Worm (Caenorhabditis elegans): ENCODE data around the gene R03H10.6.

R03H10.6 gene

DNA sequence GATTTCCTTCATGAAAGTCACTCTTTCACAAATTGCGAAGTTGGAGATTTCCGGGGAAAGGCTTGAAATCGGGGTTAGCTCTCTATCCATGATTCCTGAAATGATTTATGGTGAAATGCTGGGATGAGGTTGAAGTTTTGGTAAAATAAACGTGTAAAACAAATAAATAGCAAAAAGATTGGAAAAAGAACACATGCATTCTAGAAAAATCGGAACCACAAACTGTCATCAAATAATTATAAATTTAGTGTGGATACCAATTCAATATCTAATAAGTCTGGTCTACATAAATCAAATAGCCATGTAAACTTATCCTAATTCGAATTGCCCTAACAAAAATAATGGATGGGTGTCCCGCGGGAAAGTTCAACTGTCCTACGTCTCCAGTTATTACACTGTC lies at the start of gene R03H10.6:
R03H10.6 (minus strand) TSS at position 101 of the 400 bp plus-strand sequence.
- TF ChIP-seq efl-1 (optimal IDR thresholded peaks at IDR 0.05): no peak
- TF ChIP-seq efl-1 (GFP tag; optimal IDR thresholded peaks at IDR 0.05 in 1 of 2): no peak
- no peak for TF ChIP-seq ceh-90 (tag; optimal IDR thresholded peaks at IDR 0.05)
- no peak for TF ChIP-seq egl-13 (tag; optimal IDR thresholded peaks at IDR 0.05)
- no peak for TF ChIP-seq mab-9 (GFP tag; IDR thresholded peaks at IDR 0.05)
- TF ChIP-seq jun-1 (tag; optimal IDR thresholded peaks at IDR 0.05): no peak
- no peak for TF ChIP-seq nhr-90 (tag; optimal IDR thresholded peaks at IDR 0.05; ENCODE audit: poor library complexity)
- TF ChIP-seq nhr-77 (tag; optimal IDR thresholded peaks at IDR 0.05): no peak
- no peak for TF ChIP-seq nhr-12 (tag; optimal IDR thresholded peaks at IDR 0.05)

DNA sequence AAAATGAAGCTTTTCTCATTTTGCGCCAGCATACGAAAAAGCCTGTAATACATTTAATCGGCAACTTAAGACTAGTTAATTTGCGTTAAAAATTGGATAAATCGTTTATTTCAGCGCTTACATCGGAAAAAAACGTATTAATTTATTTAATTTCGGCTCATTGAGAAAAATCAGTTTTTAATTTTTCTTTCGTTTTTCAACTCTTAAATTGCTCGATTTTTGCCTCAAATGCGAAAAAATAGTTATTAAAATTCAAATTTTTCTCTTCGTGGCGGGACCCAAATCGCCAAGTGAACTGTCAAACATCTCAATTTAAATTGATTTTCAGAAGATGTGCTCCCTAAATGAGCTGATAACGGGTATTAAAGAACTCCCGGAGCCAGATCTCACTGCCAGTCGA lies 49.7 kb upstream of the R03H10.6 start, which contains the start of gene C16A11.5:
C16A11.5 (plus strand) TSS at position 323 of the 400 bp plus-strand sequence.
- TF ChIP-seq efl-1 (optimal IDR thresholded peaks at IDR 0.05) (no peak), efl-1 (GFP tag; optimal IDR thresholded peaks at IDR 0.05 in 1 of 2) (peak in 1 of 2 experiments; percentile 75), lin-13 (GFP tag; optimal IDR thresholded peaks at IDR 0.05) (no peak)

DNA sequence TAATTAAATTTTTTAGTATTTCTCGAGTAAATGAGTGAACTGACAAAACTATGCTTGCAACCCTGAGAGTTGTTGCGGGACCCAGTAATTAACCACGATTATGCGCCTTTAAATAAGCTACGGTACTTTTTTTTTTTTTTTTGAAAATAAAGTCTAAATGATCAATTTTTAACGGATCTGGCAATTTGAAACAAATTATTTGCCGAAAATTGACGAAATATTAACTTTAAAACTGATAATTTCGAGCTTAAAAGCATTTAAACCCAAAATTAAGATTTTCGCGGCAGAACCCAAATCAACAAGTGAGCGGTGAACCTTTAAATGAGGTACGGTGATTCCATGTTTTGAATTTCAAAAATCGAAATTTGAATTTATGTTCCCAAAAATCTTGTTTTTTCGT lies 49.2 kb upstream of the R03H10.6 start:
- no peak for TF ChIP-seq zip-4 (GFP tag; optimal IDR thresholded peaks at IDR 0.05)
- TF ChIP-seq pqm-1 (tag; optimal IDR thresholded peaks at IDR 0.05): no peak
- TF ChIP-seq nhr-85 (tag): no peak
- no peak for TF ChIP-seq nhr-71 (tag; optimal IDR thresholded peaks at IDR 0.05)

DNA sequence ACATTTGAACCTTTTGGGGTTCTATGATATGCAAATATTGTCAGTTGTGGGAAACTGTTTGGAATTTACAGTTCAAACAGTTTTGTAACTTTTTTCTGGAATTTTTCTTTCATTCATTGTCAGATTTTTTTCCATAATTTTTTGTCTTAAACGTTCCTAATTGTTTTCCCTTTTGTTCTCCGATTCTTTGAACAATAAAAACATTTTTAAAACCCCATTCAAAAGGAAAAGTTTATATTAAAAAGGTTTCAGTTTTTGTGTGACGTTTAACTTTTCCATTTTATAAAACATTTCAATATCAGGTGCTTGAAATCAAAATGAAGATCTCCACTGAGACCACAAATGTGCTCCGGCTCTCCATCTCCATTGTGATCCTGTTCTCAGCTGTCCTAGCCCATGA lies 45.8 kb upstream of the R03H10.6 start, which contains the start of gene F31D5.1:
F31D5.1 (plus strand) TSS at position 301 of the 400 bp plus-strand sequence.
- TF ChIP-seq pax-3 (tag; optimal IDR thresholded peaks at IDR 0.05): no peak
- TF ChIP-seq nhr-71 (tag; optimal IDR thresholded peaks at IDR 0.05): no peak
- no peak for TF ChIP-seq isw-1 (GFP tag; IDR thresholded peaks at IDR 0.05)
- TF ChIP-seq nhr-28 (tag; optimal IDR thresholded peaks at IDR 0.05): no peak
- TF ChIP-seq elt-2 (tag; optimal IDR thresholded peaks at IDR 0.05): no peak
- TF ChIP-seq zag-1 (tag; optimal IDR thresholded peaks at IDR 0.05): no peak
- no peak for TF ChIP-seq hlh-17 (GFP tag; optimal IDR thresholded peaks at IDR 0.05; ENCODE audit: borderline replicate concordance)
- TF ChIP-seq aha-1 (tag; optimal IDR thresholded peaks at IDR 0.05): no peak

DNA sequence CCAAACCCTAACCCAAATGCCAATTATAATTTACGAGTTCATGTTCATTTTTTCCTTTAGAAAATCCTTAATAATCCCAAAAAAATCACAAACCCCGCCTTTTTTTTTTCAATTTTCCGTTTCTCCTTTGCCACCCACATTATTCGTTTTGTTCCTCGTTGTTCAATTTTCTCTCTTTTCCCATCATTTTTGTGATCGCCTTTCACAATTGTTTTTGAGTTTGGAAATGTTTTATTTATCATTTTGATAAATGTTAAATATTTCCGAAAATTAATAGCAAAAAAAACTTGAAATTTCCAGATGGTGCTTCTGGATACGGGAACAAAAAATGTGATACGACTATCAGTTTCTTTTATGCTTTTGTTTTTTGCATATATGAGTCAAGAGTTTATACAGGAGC lies 42.0 kb upstream of the R03H10.6 start, which contains the start of gene F31D5.2:
F31D5.2 (plus strand) TSS at position 301 of the 400 bp plus-strand sequence.
- no peak for TF ChIP-seq hlh-4 (tag; optimal IDR thresholded peaks at IDR 0.05)
- no peak for TF ChIP-seq ceh-63 (GFP tag; optimal IDR thresholded peaks at IDR 0.05)
- no peak for TF ChIP-seq hlh-17 (GFP tag; optimal IDR thresholded peaks at IDR 0.05; ENCODE audit: borderline replicate concordance)
- no peak for TF ChIP-seq isw-1 (GFP tag; IDR thresholded peaks at IDR 0.05)
- no peak for TF ChIP-seq efl-3 (GFP tag; optimal IDR thresholded peaks at IDR 0.05)
- TF ChIP-seq lin-39 (tag; optimal IDR thresholded peaks at IDR 0.05): no peak
- no peak for TF ChIP-seq nhr-11 (tag; optimal IDR thresholded peaks at IDR 0.05)
- TF ChIP-seq nhr-28 (tag; optimal IDR thresholded peaks at IDR 0.05): no peak
- no peak for TF ChIP-seq Y116A8C.19 (tag; optimal IDR thresholded peaks at IDR 0.05; ENCODE audit: borderline replicate concordance)
- TF ChIP-seq zag-1 (tag; optimal IDR thresholded peaks at IDR 0.05): no peak
- no peak for TF ChIP-seq nhr-47 (tag; optimal IDR thresholded peaks at IDR 0.05)
- no peak for TF ChIP-seq zip-4 (GFP tag; optimal IDR thresholded peaks at IDR 0.05)
- no peak for TF ChIP-seq vab-15 (tag; optimal IDR thresholded peaks at IDR 0.05)
- no peak for TF ChIP-seq swsn-7 (tag; optimal IDR thresholded peaks at IDR 0.05)

DNA sequence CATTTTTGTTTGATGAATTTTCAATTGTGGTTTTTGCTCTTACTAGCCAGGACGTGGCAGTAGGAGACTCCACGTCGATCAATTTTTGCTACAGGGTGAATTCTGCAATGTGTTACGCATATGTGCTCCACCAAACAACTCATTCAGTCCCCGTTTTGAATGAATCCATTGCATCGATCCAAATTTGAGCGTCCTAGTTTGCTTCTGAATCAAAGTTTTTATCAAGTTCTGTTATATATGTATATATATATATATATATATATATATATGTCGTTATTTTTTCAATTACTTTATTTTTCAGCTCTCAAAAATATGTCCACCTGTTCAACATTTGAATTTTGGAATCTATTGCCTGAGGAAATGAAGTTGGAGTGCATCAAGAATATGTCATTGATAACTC lies 37.8 kb upstream of the R03H10.6 start, which contains the start of gene F31D5.7:
F31D5.7 (plus strand) TSS at position 301 of the 400 bp plus-strand sequence.
- TF ChIP-seq nhr-12 (tag; optimal IDR thresholded peaks at IDR 0.05) (no peak), aha-1 (tag; optimal IDR thresholded peaks at IDR 0.05) (no peak), alr-1 (tag; optimal IDR thresholded peaks at IDR 0.05; ENCODE audit: borderline replicate concordance) (no peak), sup-37 (GFP tag; optimal IDR thresholded peaks at IDR 0.05) (no peak), nhr-85 (tag) (no peak)

Measured in whole organism, L1 larva.